Worm (Caenorhabditis elegans): ENCODE measurements around the gene Y66D12A.8.

DNA sequence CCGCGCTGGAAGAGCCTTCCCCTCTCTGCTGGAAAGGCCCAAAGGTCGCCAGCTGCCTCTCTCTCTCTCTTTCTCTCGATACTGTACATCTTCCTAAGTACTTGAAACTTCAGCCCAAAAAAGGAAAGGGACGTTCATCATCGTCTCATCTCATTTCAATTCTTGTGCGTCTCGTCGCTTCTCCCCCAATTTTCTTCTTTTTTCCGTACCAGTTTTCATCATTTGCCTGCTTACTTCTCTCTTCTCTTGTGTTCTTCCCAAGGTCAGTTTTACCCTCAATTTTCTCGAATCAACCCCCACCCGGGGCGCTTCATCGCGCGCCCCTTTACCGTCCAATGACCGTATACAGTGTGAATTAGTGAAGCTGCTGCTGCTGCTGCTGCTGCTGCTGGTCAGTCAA is 14.3 kb upstream of the Y66D12A.8 start:
- TF ChIP-seq ZK546.5 (tag; optimal IDR thresholded peaks at IDR 0.05) (no peak), aly-2 (tag; optimal IDR thresholded peaks at IDR 0.05) (no peak), F13H6.1 (tag; optimal IDR thresholded peaks at IDR 0.05) (no peak), mab-5 (tag; optimal IDR thresholded peaks at IDR 0.05) (no peak), C34F6.9 (tag; optimal IDR thresholded peaks at IDR 0.05) (no peak), lin-13 (GFP tag; optimal IDR thresholded peaks at IDR 0.05) (no peak), unc-62 (GFP tag; optimal IDR thresholded peaks at IDR 0.05) (no peak), ama-1 (optimal IDR thresholded peaks at IDR 0.05) (no peak), blmp-1 (tag; optimal IDR thresholded peaks at IDR 0.05; ENCODE audit: insufficient read depth) (peak; percentile 6), lsy-2 (tag; optimal IDR thresholded peaks at IDR 0.05) (no peak), snpc-4 (tag; optimal IDR thresholded peaks at IDR 0.05) (no peak)

Measured in whole organism, L2 larva.